Fruit fly (Drosophila melanogaster) whole organism, embryonic: ENCODE measurements around the gene CG34251.

Experiments
- Atf6 ChIP-seq: fragments of 200-800 bp; sonication (Bioruptor generic); IDR thresholded peaks from 2 replicates; pipeline ENCODE4 v1.3.6; 2022; ENCODE audit warnings: missing biosample characterization, missing genetic modification characterization
- CG10543 ChIP-seq: fragments of 200-800 bp; sonication (Bioruptor generic); optimal IDR thresholded peaks from 3 replicates; lab custom pipeline; 2017; ENCODE audit warnings: missing biosample characterization, mild to moderate bottlenecking, missing genetic modification characterization, moderate library complexity
- CG10979 ChIP-seq: fragments of 200-800 bp; sonication (Bioruptor generic); optimal IDR thresholded peaks from 2 replicates; lab custom pipeline; 2018; ENCODE audit warnings: missing biosample characterization, mild to moderate bottlenecking, missing genetic modification characterization, moderate library complexity
- CG11695 ChIP-seq: fragments of 200-800 bp; sonication (Bioruptor generic); IDR thresholded peaks from 3 replicates; pipeline ENCODE4 v1.3.6; 2022; ENCODE audit warnings: missing biosample characterization, missing genetic modification characterization
- CG12391 ChIP-seq: fragments of 200-800 bp; sonication (Bioruptor generic); optimal IDR thresholded peaks from 3 replicates; lab custom pipeline; 2018; ENCODE audit warnings: missing biosample characterization, mild to moderate bottlenecking, missing genetic modification characterization, moderate library complexity
- CG1529 ChIP-seq: fragments of 200-800 bp; sonication (Bioruptor generic); optimal IDR thresholded peaks from 3 replicates; lab custom pipeline; 2018; ENCODE audit warnings: missing biosample characterization, missing genetic modification characterization
- CG1603 ChIP-seq: fragments of 200-800 bp; sonication (Bioruptor generic); optimal IDR thresholded peaks from 2 replicates; lab custom pipeline; 2019; ENCODE audit warnings: missing biosample characterization, mild to moderate bottlenecking, missing genetic modification characterization, moderate library complexity
- CG17328 ChIP-seq: fragments of 200-800 bp; sonication (Bioruptor generic); IDR thresholded peaks from 2 replicates; pipeline ENCODE4 v1.3.6; 2022; ENCODE audit warnings: missing biosample characterization, missing genetic modification characterization
- CG17359 ChIP-seq: fragments of 200-800 bp; sonication (Bioruptor generic); optimal IDR thresholded peaks from 3 replicates; lab custom pipeline; 2018; ENCODE audit warnings: missing biosample characterization, mild to moderate bottlenecking, missing genetic modification characterization, moderate library complexity
- CG2116 ChIP-seq: fragments of 200-800 bp; sonication (Bioruptor generic); optimal IDR thresholded peaks from 3 replicates; lab custom pipeline; 2018; ENCODE audit warnings: missing biosample characterization, mild to moderate bottlenecking, missing genetic modification characterization
- CG31388 ChIP-seq: fragments of 200-800 bp; sonication (Bioruptor generic); optimal IDR thresholded peaks from 2 replicates; lab custom pipeline; 2016; ENCODE audit warnings: missing biosample characterization, missing genetic modification characterization
- CG32532 ChIP-seq: fragments of 200-800 bp; sonication (Bioruptor generic); IDR thresholded peaks from 2 replicates; pipeline ENCODE4 v1.3.6; 2022; ENCODE audit warnings: missing biosample characterization, missing genetic modification characterization
- CG6175 ChIP-seq: fragments of 200-800 bp; sonication (Bioruptor generic); IDR thresholded peaks from 3 replicates; pipeline ENCODE4 v1.3.6; 2022; ENCODE audit warnings: missing biosample characterization, missing genetic modification characterization
- CG6254 ChIP-seq: fragments of 200-800 bp; sonication (Bioruptor generic); optimal IDR thresholded peaks from 3 replicates; lab custom pipeline; 2017; ENCODE audit warnings: mild to moderate bottlenecking, missing biosample characterization, missing genetic modification reagents, missing genetic modification characterization
- CG6689 ChIP-seq: fragments of 200-800 bp; sonication (Bioruptor generic); IDR thresholded peaks from 2 replicates; pipeline ENCODE4 v1.3.6; 2022; ENCODE audit warnings: missing biosample characterization, missing genetic modification characterization
- CG7556 ChIP-seq: fragments of 200-800 bp; sonication (Bioruptor generic); optimal IDR thresholded peaks from 2 replicates; lab custom pipeline; 2017; ENCODE audit warnings: missing biosample characterization, mild to moderate bottlenecking, missing genetic modification characterization
- CG8290 ChIP-seq, 3 experiments: fragments of 200-800 bp; sonication (Bioruptor generic); optimal IDR thresholded peaks; 2 replicates each; lab custom pipeline; 2016 to 2019; ENCODE audit warnings: missing biosample characterization in 3 of 3, missing genetic modification characterization in 3 of 3, mild to moderate bottlenecking in 2 of 3, moderate library complexity in 1 of 3
- D19B ChIP-seq: fragments of 200-800 bp; sonication (Bioruptor generic); optimal IDR thresholded peaks from 2 replicates; lab custom pipeline; 2017; ENCODE audit warnings: missing biosample characterization, mild to moderate bottlenecking, missing genetic modification characterization
- Deaf1 ChIP-seq: fragments of 200-800 bp; optimal IDR thresholded peaks from 3 replicates; lab custom pipeline; 2019; ENCODE audit warnings: missing biosample characterization, mild to moderate bottlenecking, missing genetic modification characterization, moderate library complexity
- Drgx ChIP-seq: fragments of 200-800 bp; sonication (Bioruptor generic); IDR thresholded peaks from 2 replicates; pipeline ENCODE4 v1.3.6; 2022; ENCODE audit warnings: missing biosample characterization, missing genetic modification characterization
- ERR ChIP-seq: fragments of 200-800 bp; sonication (Bioruptor generic); optimal IDR thresholded peaks from 2 replicates; lab custom pipeline; 2016; ENCODE audit warnings: missing biosample characterization, missing genetic modification characterization
- H2.0 ChIP-seq: fragments of 200-800 bp; sonication (Bioruptor generic); IDR thresholded peaks from 2 replicates; pipeline ENCODE4 v1.3.6; 2022; ENCODE audit warnings: missing biosample characterization, missing genetic modification characterization
- Med ChIP-seq: fragments of 200-800 bp; sonication (Bioruptor generic); peaks from one replicate; lab custom pipeline; 2016; ENCODE audit warnings: missing biosample characterization, missing genetic modification characterization, mild to moderate bottlenecking, inconsistent platforms, moderate library complexity
- Oaz ChIP-seq: fragments of 200-800 bp; sonication (Bioruptor generic); IDR thresholded peaks from 2 replicates; pipeline ENCODE4 v1.3.6; 2022; ENCODE audit warnings: missing biosample characterization, missing genetic modification characterization
- Rx ChIP-seq: fragments of 200-800 bp; sonication (Bioruptor generic); IDR thresholded peaks from 2 replicates; pipeline ENCODE4 v1.3.6; 2022; ENCODE audit warnings: missing biosample characterization, missing genetic modification characterization
- Trl ChIP-seq, 3 experiments: fragments of >200 bp in 2 of 3; fragments of 200-800 bp in 1 of 3; sonication (Bioruptor generic) in 1 of 3; optimal IDR thresholded peaks; 2 replicates in 1 of 3; 3 replicates in 2 of 3; lab custom pipeline; 2016 to 2017; ENCODE audit warnings: missing biosample characterization in 1 of 3, missing genetic modification characterization in 1 of 3
- ara ChIP-seq: fragments of 200-800 bp; sonication (Bioruptor generic); IDR thresholded peaks from 2 replicates; pipeline ENCODE4 v1.3.6; 2022; ENCODE audit warnings: missing biosample characterization, missing genetic modification characterization
- ato ChIP-seq: fragments of 200-800 bp; sonication (Bioruptor generic); IDR thresholded peaks from 2 replicates; pipeline ENCODE4 v1.3.6; 2022; ENCODE audit warnings: missing biosample characterization, missing genetic modification characterization; ENCODE audit not compliant: partially characterized antibody
- bowl ChIP-seq: fragments of 200-800 bp; sonication (Bioruptor generic); IDR thresholded peaks from 2 replicates; pipeline ENCODE4 v1.3.6; 2022; ENCODE audit warnings: missing biosample characterization, missing genetic modification characterization
- crc ChIP-seq: fragments of 200-800 bp; sonication (Bioruptor generic); optimal IDR thresholded peaks from 2 replicates; lab custom pipeline; 2016; ENCODE audit warnings: missing biosample characterization, missing genetic modification characterization
- eve ChIP-seq, 2 experiments: fragments of >200 bp; optimal IDR thresholded peaks; 2 replicates each; lab custom pipeline; 2017; ENCODE audit warnings: missing biosample characterization in 2 of 2, missing genetic modification characterization in 2 of 2
- gce ChIP-seq: fragments of 200-800 bp; sonication (Bioruptor generic); IDR thresholded peaks from 3 replicates; pipeline ENCODE4 v1.3.6; 2022; ENCODE audit warnings: missing biosample characterization, missing genetic modification characterization
- gro ChIP-seq: fragments of 200-800 bp; sonication (Bioruptor generic); optimal IDR thresholded peaks from 2 replicates; lab custom pipeline; 2016; ENCODE audit warnings: missing biosample characterization, missing genetic modification characterization
- gsb ChIP-seq: fragments of 200-800 bp; sonication (Bioruptor generic); IDR thresholded peaks from 2 replicates; pipeline ENCODE4 v1.3.6; 2022; ENCODE audit warnings: missing biosample characterization, missing genetic modification characterization
- gsb-n ChIP-seq: fragments of 200-800 bp; sonication (Bioruptor generic); optimal IDR thresholded peaks from 3 replicates; lab custom pipeline; 2018; ENCODE audit warnings: missing biosample characterization, mild to moderate bottlenecking, missing genetic modification characterization
- ham ChIP-seq: fragments of 200-800 bp; sonication (Bioruptor generic); IDR thresholded peaks from 2 replicates; pipeline ENCODE4 v1.3.6; 2022; ENCODE audit warnings: missing biosample characterization, missing genetic modification characterization
- hkb ChIP-seq, 2 experiments: fragments of 200-800 bp in 1 of 2; fragments of >200 bp in 1 of 2; sonication (Bioruptor generic) in 1 of 2; IDR thresholded peaks in 1 of 2; optimal IDR thresholded peaks in 1 of 2; 2 replicates each; pipeline versions ENCODE4 v1.3.6 to Lab custom; 2017 to 2022; ENCODE audit warnings: missing biosample characterization in 1 of 2, missing genetic modification characterization in 1 of 2
- lmd ChIP-seq: fragments of 200-800 bp; sonication (Bioruptor generic); IDR thresholded peaks from 2 replicates; pipeline ENCODE4 v1.3.6; 2022; ENCODE audit warnings: missing biosample characterization, missing genetic modification characterization
- luna ChIP-seq: fragments of 200-800 bp; sonication (Bioruptor generic); optimal IDR thresholded peaks from 2 replicates; lab custom pipeline; 2016; ENCODE audit warnings: missing biosample characterization, missing genetic modification characterization
- prd ChIP-seq, 3 experiments: fragments of >200 bp in 2 of 3; fragments of 200-800 bp in 1 of 3; sonication (Bioruptor generic) in 1 of 3; optimal IDR thresholded peaks in 2 of 3; IDR thresholded peaks in 1 of 3; 2 replicates in 2 of 3; 3 replicates in 1 of 3; pipeline versions ENCODE4 v1.3.6 to Lab custom; 2017 to 2022; ENCODE audit warnings: missing biosample characterization in 1 of 3, missing genetic modification characterization in 1 of 3
- pzg ChIP-seq: fragments of 200-800 bp; sonication (Bioruptor generic); optimal IDR thresholded peaks from 3 replicates; lab custom pipeline; 2018; ENCODE audit warnings: missing biosample characterization, mild to moderate bottlenecking, missing genetic modification characterization, moderate library complexity
- ranshi ChIP-seq: fragments of 200-800 bp; sonication (Bioruptor generic); IDR thresholded peaks from 2 replicates; pipeline ENCODE4 v1.3.6; 2022; ENCODE audit warnings: missing biosample characterization, missing genetic modification characterization
- scrt ChIP-seq: fragments of 200-800 bp; sonication (Bioruptor generic); optimal IDR thresholded peaks from 2 replicates; lab custom pipeline; 2018; ENCODE audit warnings: missing biosample characterization, mild to moderate bottlenecking, missing genetic modification characterization, moderate library complexity
- sqz ChIP-seq: fragments of 200-800 bp; sonication (Bioruptor generic); optimal IDR thresholded peaks from 3 replicates; lab custom pipeline; 2018; ENCODE audit warnings: missing biosample characterization, mild to moderate bottlenecking, missing genetic modification characterization
- stc ChIP-seq: fragments of 200-800 bp; sonication (Bioruptor generic); IDR thresholded peaks from 2 replicates; pipeline ENCODE4 v1.3.6; 2022; ENCODE audit warnings: missing biosample characterization, missing genetic modification characterization
- vvl ChIP-seq: fragments of 200-800 bp; sonication (Bioruptor generic); IDR thresholded peaks from 2 replicates; pipeline ENCODE4 v1.3.6; 2022; ENCODE audit warnings: missing biosample characterization, missing genetic modification characterization

CG34251 gene

DNA sequence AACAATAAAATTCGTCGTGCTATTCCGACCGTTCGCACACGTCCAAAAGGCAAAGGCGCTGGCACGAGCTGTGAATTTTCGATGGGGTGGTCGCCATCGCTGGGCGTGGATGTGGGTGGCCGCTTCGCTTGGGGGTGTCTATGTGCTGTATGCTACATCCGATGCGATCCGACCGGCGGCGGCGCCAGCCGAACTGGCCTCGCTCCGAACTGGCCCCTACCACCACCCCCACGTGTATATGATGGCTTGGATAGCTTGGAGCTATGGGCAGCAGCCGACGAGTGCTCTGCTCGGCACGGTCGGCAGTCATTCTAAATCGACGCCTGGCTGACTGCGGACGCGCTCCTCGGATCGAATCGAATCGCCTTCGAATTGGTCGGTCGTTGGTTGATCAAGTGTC, 38.3 kb upstream of the CG34251 start, which contains the start of gene CG7497:
Gene CG7497 (plus strand): TSS at position 308 of the 400 bp plus-strand sequence.
- 0 out of 3 replicates have a peak, but pooled peaks have one; percentile 48 for TF ChIP-seq CG6175 (GFP tag; lab: Robert Waterston, UW)
- TF ChIP-seq CG12391 (tag; lab: Kevin White, UChicago), result no peak
- TF ChIP-seq ara (GFP tag; lab: Robert Waterston, UW), result 0 out of 2 replicates have a peak, but pooled peaks have one; percentile 19
- TF ChIP-seq gsb (GFP tag; lab: Robert Waterston, UW), result 0 out of 2 replicates have a peak, but pooled peaks have one; percentile 25
- no peak for TF ChIP-seq CG10543 (GFP tag; lab: Kevin White, UChicago)
- TF ChIP-seq Drgx (GFP tag; lab: Robert Waterston, UW), result peak; percentile 46; the same call in 1 of the 2 replicates
- TF ChIP-seq CG17328, result 0 out of 2 replicates have a peak, but pooled peaks have one; percentile 9
- no peak for TF ChIP-seq crc (GFP tag; lab: Kevin White, UChicago)
- peak; percentile 58 for TF ChIP-seq Med (GFP tag; lab: Kevin White, UChicago)
- 0 out of 2 replicates have a peak, but pooled peaks have one; percentile 28 for TF ChIP-seq stc (GFP tag; lab: Robert Waterston, UW)
- TF ChIP-seq lmd (GFP tag; lab: Robert Waterston, UW), result 0 out of 2 replicates have a peak, but pooled peaks have one; percentile 6
- no peak for TF ChIP-seq pzg (GFP tag; lab: Kevin White, UChicago)
- no peak for TF ChIP-seq sqz (GFP tag; lab: Kevin White, UChicago)
- TF ChIP-seq Deaf1, result peak; percentile 93
- TF ChIP-seq CG6689 (GFP tag; lab: Robert Waterston, UW), result 0 out of 2 replicates have a peak, but pooled peaks have one; percentile 7
- TF ChIP-seq Oaz (GFP tag; lab: Robert Waterston, UW), result 0 out of 2 replicates have a peak, but pooled peaks have one; percentile 18
- TF ChIP-seq CG1529, result no peak
- no peak for TF ChIP-seq bowl (GFP tag; lab: Robert Waterston, UW)
- no peak for TF ChIP-seq D19B (GFP tag; lab: Kevin White, UChicago)
- no peak for TF ChIP-seq CG10979 (tag; lab: Kevin White, UChicago)
- no peak for TF ChIP-seq Trl (optimal IDR thresholded peaks at IDR 0.05; lab: Kevin White, UChicago)
- TF ChIP-seq Trl (GFP tag; optimal IDR thresholded peaks at IDR 0.05; lab: Kevin White, UChicago), result no peak
- TF ChIP-seq gce, result 0 out of 3 replicates have a peak, but pooled peaks have one; percentile 4
- TF ChIP-seq ato (GFP tag; lab: Robert Waterston, UW), result 0 out of 2 replicates have a peak, but pooled peaks have one; percentile 19
- TF ChIP-seq ranshi (GFP tag; lab: Robert Waterston, UW), result peak; percentile 35
- peak; percentile 52 for TF ChIP-seq scrt
- peak; percentile 47; the same call in 1 of the 2 replicates for TF ChIP-seq vvl (GFP tag; lab: Robert Waterston, UW)
- TF ChIP-seq CG7556 (GFP tag; lab: Kevin White, UChicago), result no peak
- TF ChIP-seq CG32532, result no peak; the same call in 1 of the 2 replicates
- TF ChIP-seq, all 482 proteins: peak for 16

DNA sequence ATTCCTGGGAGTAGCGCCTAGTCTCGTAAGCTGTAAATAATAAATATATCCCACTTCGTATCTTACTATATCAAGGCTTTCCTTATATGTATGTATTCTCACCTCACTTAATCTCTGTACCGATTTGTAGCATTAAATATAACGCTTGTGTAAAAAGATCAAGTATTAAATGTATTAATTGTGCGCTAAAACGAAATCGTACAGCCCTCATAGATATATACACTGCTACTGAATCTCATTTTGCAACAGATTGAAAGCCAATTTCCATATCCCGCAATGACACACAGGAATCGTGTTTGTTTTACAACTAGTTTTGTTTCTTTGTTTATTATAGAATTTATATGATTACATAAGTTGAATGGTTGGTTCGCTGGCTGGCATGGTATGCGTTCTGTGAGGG, 33.6 kb upstream of the CG34251 start:
- TF ChIP-seq ERR (GFP tag; lab: Kevin White, UChicago) (no peak), H2.0 (GFP tag; lab: Robert Waterston, UW) (no peak)

DNA sequence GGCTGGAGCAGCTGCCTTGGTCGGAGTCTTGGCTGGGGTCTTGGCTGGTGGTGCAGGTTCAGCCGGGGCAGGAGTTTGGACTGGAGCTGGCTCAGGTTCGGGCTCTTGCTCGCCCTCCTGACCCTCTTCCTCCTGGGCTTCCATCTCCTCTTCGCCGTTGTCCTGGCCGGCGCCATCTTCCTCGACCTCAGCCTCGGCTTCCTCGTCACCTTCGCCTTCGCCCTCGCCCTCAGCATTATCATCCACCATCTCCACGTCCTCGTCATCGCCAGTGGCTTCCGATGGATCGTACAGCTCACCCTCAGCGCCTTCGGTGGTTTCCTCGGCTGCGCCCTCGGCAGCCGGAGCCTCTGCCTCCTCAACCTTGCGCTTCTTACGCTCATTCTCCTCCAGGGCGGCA, 32.8 kb upstream of the CG34251 start:
- TF ChIP-seq prd (optimal IDR thresholded peaks at IDR 0.05; lab: Kevin White, UChicago), result no peak
- TF ChIP-seq prd (GFP tag; IDR thresholded peaks at IDR 0.05; lab: Robert Waterston, UW), result 0 out of 3 replicates have a peak, but pooled peaks have one; percentile 22
- TF ChIP-seq CG1603 (tag; lab: Kevin White, UChicago), result no peak
- TF ChIP-seq gsb-n (tag; lab: Kevin White, UChicago), result no peak
- TF ChIP-seq eve (GFP tag; optimal IDR thresholded peaks at IDR 0.05; lab: Kevin White, UChicago), result no peak
- no peak for TF ChIP-seq CG8290 (GFP tag; optimal IDR thresholded peaks at IDR 0.05; lab: Kevin White, UChicago)
- no peak for TF ChIP-seq CG8290 (tag; optimal IDR thresholded peaks at IDR 0.05; lab: Kevin White, UChicago)
- TF ChIP-seq CG17359, result no peak
- TF ChIP-seq gsb (GFP tag; lab: Robert Waterston, UW), result no peak
- no peak for TF ChIP-seq luna (GFP tag; lab: Kevin White, UChicago)
- TF ChIP-seq CG6689 (GFP tag; lab: Robert Waterston, UW), result no peak
- TF ChIP-seq CG11695, result no peak
- no peak for TF ChIP-seq Atf6 (GFP tag; lab: Robert Waterston, UW)
- TF ChIP-seq CG1529, result no peak
- no peak for TF ChIP-seq ara (GFP tag; lab: Robert Waterston, UW)
- no peak for TF ChIP-seq CG2116 (GFP tag; lab: Kevin White, UChicago)
- no peak for TF ChIP-seq CG31388
- TF ChIP-seq Med (GFP tag; lab: Kevin White, UChicago), result peak; percentile 69
- TF ChIP-seq CG6254 (GFP tag; lab: Kevin White, UChicago), result no peak
- no peak for TF ChIP-seq hkb (optimal IDR thresholded peaks at IDR 0.05; lab: Kevin White, UChicago)
- TF ChIP-seq hkb (GFP tag; IDR thresholded peaks at IDR 0.05; lab: Robert Waterston, UW), result no peak
- no peak for TF ChIP-seq ham
- no peak for TF ChIP-seq gro
- TF ChIP-seq Rx, result no peak
